Worm (Caenorhabditis elegans) whole organism, L4 larva: ENCODE results near the gene F07G6.5.

Source experiments
- ceh-28 ChIP-seq: fragments of 150-350 bp; optimal IDR thresholded peaks from 2 replicates; lab custom pipeline; 2014; ENCODE audit warnings: missing biosample characterization, missing genetic modification reagents, missing genetic modification characterization
- ceh-32 ChIP-seq: sonication (generic microtip); optimal IDR thresholded peaks from 2 replicates; lab custom pipeline; 2016; ENCODE audit warnings: mild to moderate bottlenecking, missing genetic modification characterization, missing compliant biosample characterization; ENCODE audit not compliant: poor library complexity
- fos-1 ChIP-seq: fragments of 150-350 bp; optimal IDR thresholded peaks from 2 replicates; lab custom pipeline; 2014; ENCODE audit warnings: missing biosample characterization, missing genetic modification characterization
- lim-7 ChIP-seq: fragments of 200-800 bp; sonication (Bioruptor generic); IDR thresholded peaks from 2 replicates; pipeline ENCODE4 v1.3.6; 2022; ENCODE audit warnings: missing genetic modification characterization, missing compliant biosample characterization
- skn-1 ChIP-seq: fragments of 150-350 bp; optimal IDR thresholded peaks from 2 replicates; lab custom pipeline; 2014; ENCODE audit warnings: missing biosample characterization, missing genetic modification characterization
- tag-97 ChIP-seq: fragments of 200-800 bp; sonication (Bioruptor generic); IDR thresholded peaks from 2 replicates; pipeline ENCODE4 v1.3.6; 2022; ENCODE audit warnings: missing genetic modification characterization, missing compliant biosample characterization
- unc-39 ChIP-seq: sonication (generic microtip); optimal IDR thresholded peaks from 2 replicates; lab custom pipeline; 2017; ENCODE audit warnings: missing biosample characterization, missing genetic modification characterization

- TF ChIP-seq tag-97 (GFP tag; lab: Robert Waterston, UW) (no peak), fos-1 (tag; lab: Kevin White, UChicago) (no peak), skn-1 (tag; lab: Kevin White, UChicago) (no peak), ceh-28 (tag; lab: Kevin White, UChicago) (no peak), ceh-32 (tag; lab: Kevin White, UChicago) (no peak), lim-7 (GFP tag; lab: Robert Waterston, UW) (no peak), unc-39 (tag; lab: Kevin White, UChicago) (no peak)
These were observed 23.9 kb downstream of the F07G6.5 start, which contains the start of gene meg-4 for ce11 chrX:1682558-1682957.
